Worm (Caenorhabditis elegans): ENCODE results near the gene K10B3.1.

K10B3.1 gene

DNA sequence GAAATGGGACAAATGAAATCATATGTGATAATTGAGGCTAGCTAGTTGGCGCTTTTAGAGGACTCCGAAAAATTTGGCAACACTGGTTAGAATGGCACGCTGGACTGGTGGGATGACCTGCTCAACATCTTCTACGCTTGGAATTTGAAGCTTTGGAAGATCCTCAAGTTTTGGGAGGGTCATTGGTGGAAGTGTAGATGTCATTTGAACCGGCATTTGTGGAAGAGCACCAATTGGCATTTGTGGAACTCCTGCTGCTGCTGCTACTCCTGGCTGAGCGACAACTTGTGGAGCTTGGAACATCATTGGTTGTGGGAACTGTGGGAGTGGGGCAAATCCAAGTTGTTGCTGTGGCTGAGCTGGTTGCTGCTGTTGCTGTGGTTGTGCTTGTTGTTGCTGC is 42.8 kb upstream of the K10B3.1 start:
- no peak for TF ChIP-seq M03D4.4 (tag; optimal IDR thresholded peaks at IDR 0.05)
- no peak for TF ChIP-seq elt-3 (tag; optimal IDR thresholded peaks at IDR 0.05)
- TF ChIP-seq unc-62 (GFP tag; optimal IDR thresholded peaks at IDR 0.05) = no peak

DNA sequence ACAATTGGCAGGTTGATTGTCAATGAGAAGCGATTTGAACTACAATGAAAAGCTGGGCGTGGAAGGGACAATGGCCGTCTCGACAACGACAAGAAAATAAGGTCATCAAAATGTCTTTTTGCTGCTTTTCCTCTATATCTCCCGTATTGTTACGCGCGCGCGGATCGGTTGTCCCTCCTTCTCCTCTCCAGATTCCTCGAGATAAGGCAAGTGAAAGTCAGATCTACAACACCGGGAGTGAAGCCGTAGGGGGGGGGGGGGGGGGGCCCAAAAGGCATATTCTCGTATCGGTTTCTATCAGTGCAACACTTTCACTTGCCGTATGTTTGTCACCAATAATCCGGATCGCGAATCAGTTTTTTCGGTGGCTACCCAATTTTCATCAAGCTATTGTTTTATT is 41.0 kb upstream of the K10B3.1 start, which contains the start of gene wrt-2:
TSS of gene wrt-2 (minus strand) at position 46 of the 400 bp plus-strand sequence.
- TF ChIP-seq blmp-1 (tag; optimal IDR thresholded peaks at IDR 0.05) (peak; percentile 51), ceh-83 (GFP tag; optimal IDR thresholded peaks at IDR 0.05) (no peak), ham-2 (GFP tag; optimal IDR thresholded peaks at IDR 0.05) (peak; percentile 78), pha-4 (tag; optimal IDR thresholded peaks at IDR 0.05) (no peak), elt-1 (tag; optimal IDR thresholded peaks at IDR 0.05; ENCODE audit: borderline replicate concordance, insufficient read depth) (peak; percentile 64)

DNA sequence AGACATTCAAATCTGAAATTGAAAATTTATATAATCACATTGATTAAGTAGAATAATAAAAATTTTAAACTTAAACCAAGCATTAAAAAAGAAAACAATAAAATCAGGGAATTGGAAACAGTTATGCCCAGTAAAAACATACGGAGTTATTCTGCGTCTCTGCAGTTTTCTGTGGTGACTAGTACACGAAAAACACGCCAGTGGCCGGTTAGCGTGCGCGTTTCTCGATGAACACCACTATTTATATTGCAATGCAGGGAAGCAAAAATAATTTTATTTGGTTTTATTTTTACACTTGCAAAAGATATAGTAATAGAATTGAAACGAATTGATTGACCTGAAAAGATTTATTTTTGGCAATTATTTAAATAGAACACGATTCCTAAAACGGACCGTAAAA is 35.5 kb upstream of the K10B3.1 start, which contains the start of gene sec-3:
TSS of gene sec-3 (minus strand) at position 21 of the 400 bp plus-strand sequence.
- peak; percentile 79 for TF ChIP-seq mls-2 (tag; optimal IDR thresholded peaks at IDR 0.05)
- TF ChIP-seq M03D4.4 (tag; optimal IDR thresholded peaks at IDR 0.05) = peak; percentile 67
- peak; percentile 59 for TF ChIP-seq ceh-43 (GFP tag; optimal IDR thresholded peaks at IDR 0.05)
- peak; percentile 72 for TF ChIP-seq cnd-1 (tag; optimal IDR thresholded peaks at IDR 0.05)
- TF ChIP-seq zip-8 (tag; optimal IDR thresholded peaks at IDR 0.05) = no peak
- TF ChIP-seq lsy-2 (tag; optimal IDR thresholded peaks at IDR 0.05) = peak; percentile 73
- no peak for TF ChIP-seq bed-3 (GFP tag; optimal IDR thresholded peaks at IDR 0.05)
- peak; percentile 34 for TF ChIP-seq unc-120 (tag; optimal IDR thresholded peaks at IDR 0.05; ENCODE audit: poor library complexity, severe bottlenecking)
- TF ChIP-seq drap-1 (GFP tag; optimal IDR thresholded peaks at IDR 0.05) = peak; percentile 70
- TF ChIP-seq ztf-11 (tag; optimal IDR thresholded peaks at IDR 0.05) = peak; percentile 9
- peak; percentile 20 for TF ChIP-seq tbx-8 (GFP tag; optimal IDR thresholded peaks at IDR 0.05)
- peak; percentile 57 for TF ChIP-seq ceh-83 (GFP tag; optimal IDR thresholded peaks at IDR 0.05)
- TF ChIP-seq lin-13 (tag; optimal IDR thresholded peaks at IDR 0.05) = peak; percentile 88
- no peak for TF ChIP-seq nhr-2 (tag; optimal IDR thresholded peaks at IDR 0.05)
- no peak for TF ChIP-seq unc-39 (tag; optimal IDR thresholded peaks at IDR 0.05)
- peak; percentile 10 for TF ChIP-seq elt-3 (tag; optimal IDR thresholded peaks at IDR 0.05)
- peak; percentile 72 for TF ChIP-seq pha-4 (tag; optimal IDR thresholded peaks at IDR 0.05)
- TF ChIP-seq mab-5 (tag; optimal IDR thresholded peaks at IDR 0.05) = peak; percentile 28
- peak; percentile 82 for TF ChIP-seq sptf-1 (tag; optimal IDR thresholded peaks at IDR 0.05)
- peak; percentile 77 for TF ChIP-seq hlh-1 (tag; optimal IDR thresholded peaks at IDR 0.05)
- peak; percentile 27 for TF ChIP-seq ham-2 (GFP tag; optimal IDR thresholded peaks at IDR 0.05)
- TF ChIP-seq ces-1 (GFP tag; optimal IDR thresholded peaks at IDR 0.05) = peak; percentile 72
- TF ChIP-seq nhr-237 (tag; optimal IDR thresholded peaks at IDR 0.05) = peak; percentile 65
- peak; percentile 90 for TF ChIP-seq mep-1 (tag; optimal IDR thresholded peaks at IDR 0.05)
- no peak for TF ChIP-seq snpc-4 (tag; optimal IDR thresholded peaks at IDR 0.05)
- TF ChIP-seq unc-62 (GFP tag; optimal IDR thresholded peaks at IDR 0.05) = peak; percentile 14
- TF ChIP-seq nhr-12 (tag; optimal IDR thresholded peaks at IDR 0.05) = no peak

DNA sequence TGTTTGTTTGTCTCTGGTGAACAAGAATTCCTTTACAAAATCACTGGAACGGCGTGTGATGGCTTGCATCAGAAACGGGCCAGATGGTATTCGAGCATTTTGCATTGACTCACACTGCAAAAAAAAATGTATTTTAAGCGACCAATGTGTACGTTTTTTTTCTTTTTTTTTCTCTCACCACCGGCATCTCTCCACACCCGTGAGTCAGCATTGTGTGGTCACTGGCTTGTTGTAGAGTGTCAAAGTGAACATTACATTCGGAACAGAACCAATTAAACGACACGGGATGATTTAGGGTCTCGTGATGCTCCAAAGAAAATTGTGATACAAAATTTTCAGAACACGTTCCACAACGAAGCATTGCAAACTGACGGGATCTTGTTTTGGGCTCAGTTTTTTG is 33.7 kb upstream of the K10B3.1 start:
- no peak for TF ChIP-seq hlh-1 (tag; optimal IDR thresholded peaks at IDR 0.05)
- TF ChIP-seq ceh-43 (GFP tag; optimal IDR thresholded peaks at IDR 0.05) = no peak
- no peak for TF ChIP-seq M03D4.4 (tag; optimal IDR thresholded peaks at IDR 0.05)
- no peak for TF ChIP-seq sptf-1 (tag; optimal IDR thresholded peaks at IDR 0.05)
- TF ChIP-seq ham-2 (GFP tag; optimal IDR thresholded peaks at IDR 0.05) = no peak
- TF ChIP-seq nhr-12 (tag; optimal IDR thresholded peaks at IDR 0.05) = no peak
- TF ChIP-seq blmp-1 (tag; optimal IDR thresholded peaks at IDR 0.05) = no peak
- no peak for TF ChIP-seq cnd-1 (tag; optimal IDR thresholded peaks at IDR 0.05)
- no peak for TF ChIP-seq unc-62 (GFP tag; optimal IDR thresholded peaks at IDR 0.05)
- no peak for TF ChIP-seq mep-1 (tag; optimal IDR thresholded peaks at IDR 0.05)

DNA sequence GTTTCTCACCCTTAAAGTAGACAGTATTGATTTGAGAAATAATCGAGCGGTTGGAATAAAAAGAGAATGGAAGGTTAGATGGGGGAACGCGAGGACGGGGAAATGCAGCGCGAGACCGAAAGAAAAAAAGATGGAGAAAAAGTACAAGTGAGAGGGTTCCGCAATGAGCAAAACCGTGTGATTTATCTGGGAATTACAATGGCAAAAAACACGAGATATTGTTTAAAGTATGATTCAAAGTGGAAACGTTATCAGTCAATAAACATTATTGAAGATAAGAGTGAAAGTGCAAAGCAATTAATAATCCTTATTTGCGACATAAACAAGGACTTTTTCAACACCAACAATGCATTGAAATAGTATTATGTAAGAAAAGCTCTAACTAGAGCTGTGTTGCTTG is 33.1 kb upstream of the K10B3.1 start, which contains the start of gene ztf-13:
TSS of gene ztf-13 (minus strand) at position 11 of the 400 bp plus-strand sequence.
- TF ChIP-seq ceh-39 (tag; optimal IDR thresholded peaks at IDR 0.05) (no peak), zip-8 (tag; optimal IDR thresholded peaks at IDR 0.05) (no peak), elt-3 (tag; optimal IDR thresholded peaks at IDR 0.05) (no peak), ceh-43 (GFP tag; optimal IDR thresholded peaks at IDR 0.05) (no peak), hlh-1 (tag; optimal IDR thresholded peaks at IDR 0.05) (no peak), drap-1 (GFP tag; optimal IDR thresholded peaks at IDR 0.05) (no peak), ham-2 (GFP tag; optimal IDR thresholded peaks at IDR 0.05) (no peak), nhr-76 (tag; optimal IDR thresholded peaks at IDR 0.05) (no peak), mls-2 (tag; optimal IDR thresholded peaks at IDR 0.05) (no peak), tbx-8 (GFP tag; optimal IDR thresholded peaks at IDR 0.05) (no peak), unc-39 (tag; optimal IDR thresholded peaks at IDR 0.05) (no peak), lsy-2 (tag; optimal IDR thresholded peaks at IDR 0.05) (no peak), nhr-2 (tag; optimal IDR thresholded peaks at IDR 0.05) (no peak), lin-32 (GFP tag; optimal IDR thresholded peaks at IDR 0.05) (no peak), ceh-83 (GFP tag; optimal IDR thresholded peaks at IDR 0.05) (no peak)

Data from whole organism, mixed stage, embryonic.